Worm (Caenorhabditis elegans) whole organism, L4/young adult: ENCODE data around the gene T05B4.10.

Source experiments
- dao-5 ChIP-seq: sonication (generic microtip); optimal IDR thresholded peaks from 2 replicates; lab custom pipeline; 2016; ENCODE audit warnings: missing genotype, missing genetic modification characterization, moderate library complexity, missing compliant biosample characterization
- him-1 ChIP-seq: sonication (generic microtip); optimal IDR thresholded peaks from 2 replicates; lab custom pipeline; 2016; ENCODE audit warnings: missing genotype, missing genetic modification reagents, missing genetic modification characterization, missing compliant biosample characterization

- TF ChIP-seq him-1 (tag; lab: Kevin White, UChicago) (no peak), dao-5 (no peak)
Observed at ce11 chrV:4104298-4104697, 16.2 kb downstream of the T05B4.10 start, which contains the start of gene srj-39.
